Worm (Caenorhabditis elegans): ENCODE data around the gene C17E7.9.

The C17E7.9 gene

ce11 chrV:3862851-3863250 is 27.8 kb downstream of the C17E7.9 start, which contains the start of gene nhr-187:
TSS of gene nhr-187 (minus strand) at chrV:3862951.
- no peak for TF ChIP-seq dve-1 (tag; optimal IDR thresholded peaks at IDR 0.05)
- TF ChIP-seq madf-2 (tag; optimal IDR thresholded peaks at IDR 0.05): no peak
- TF ChIP-seq hlh-8 (tag; optimal IDR thresholded peaks at IDR 0.05): no peak
- no peak for TF ChIP-seq lim-6 (tag; optimal IDR thresholded peaks at IDR 0.05)
- no peak for TF ChIP-seq pha-2 (tag; optimal IDR thresholded peaks at IDR 0.05)
- no peak for TF ChIP-seq ahr-1 (tag; optimal IDR thresholded peaks at IDR 0.05)
- TF ChIP-seq gmeb-2 (tag; optimal IDR thresholded peaks at IDR 0.05): no peak

- TF ChIP-seq unc-55 (GFP tag; optimal IDR thresholded peaks at IDR 0.05) (no peak), ceh-45 (GFP tag; IDR thresholded peaks at IDR 0.05) (no peak), rnt-1 (tag; optimal IDR thresholded peaks at IDR 0.05) (no peak), sox-4 (tag; optimal IDR thresholded peaks at IDR 0.05) (no peak), lim-6 (tag; optimal IDR thresholded peaks at IDR 0.05) (no peak), nfya-1 (tag; optimal IDR thresholded peaks at IDR 0.05) (no peak), C38D4.7 (GFP tag; optimal IDR thresholded peaks at IDR 0.05) (no peak), pros-1 (tag; optimal IDR thresholded peaks at IDR 0.05) (no peak), hlh-15 (tag; optimal IDR thresholded peaks at IDR 0.05) (no peak), unc-42 (tag; optimal IDR thresholded peaks at IDR 0.05) (no peak), ceh-34 (tag; optimal IDR thresholded peaks at IDR 0.05) (no peak), npax-4 (tag; optimal IDR thresholded peaks at IDR 0.05) (no peak), ref-2 (tag; optimal IDR thresholded peaks at IDR 0.05) (no peak)
These were observed 30.5 kb downstream of the C17E7.9 start, which contains the start of gene nhr-189 for ce11 chrV:3860123-3860522. TSS of gene nhr-189 (minus strand) at chrV:3860243.

- TF ChIP-seq mec-3 (tag; optimal IDR thresholded peaks at IDR 0.05; ENCODE audit: borderline replicate concordance) (no peak), ceh-9 (tag; optimal IDR thresholded peaks at IDR 0.05) (no peak), hlh-6 (tag; optimal IDR thresholded peaks at IDR 0.05) (no peak), fkh-6 (tag; optimal IDR thresholded peaks at IDR 0.05) (no peak), gmeb-2 (tag; optimal IDR thresholded peaks at IDR 0.05) (no peak), pha-2 (tag; optimal IDR thresholded peaks at IDR 0.05) (no peak), ceh-45 (GFP tag; IDR thresholded peaks at IDR 0.05) (no peak), rnt-1 (tag; optimal IDR thresholded peaks at IDR 0.05) (no peak), ceh-31 (tag; optimal IDR thresholded peaks at IDR 0.05) (no peak), odd-2 (tag; optimal IDR thresholded peaks at IDR 0.05) (no peak), fkh-10 (GFP tag; optimal IDR thresholded peaks at IDR 0.05) (no peak), hlh-15 (tag; optimal IDR thresholded peaks at IDR 0.05) (no peak), pat-9 (tag; optimal IDR thresholded peaks at IDR 0.05) (no peak), elt-4 (tag; optimal IDR thresholded peaks at IDR 0.05) (no peak), unc-55 (GFP tag; optimal IDR thresholded peaks at IDR 0.05) (no peak), F13H6.1 (tag; optimal IDR thresholded peaks at IDR 0.05) (no peak)
These were observed 32.9 kb downstream of the C17E7.9 start, which contains the start of gene nhr-188 for ce11 chrV:3857778-3858177. TSS of gene nhr-188 (minus strand) at chrV:3857861.

- no peak for TF ChIP-seq C38D4.7 (GFP tag; optimal IDR thresholded peaks at IDR 0.05)
- TF ChIP-seq ref-2 (tag; optimal IDR thresholded peaks at IDR 0.05): no peak
- no peak for TF ChIP-seq ceh-14 (tag; optimal IDR thresholded peaks at IDR 0.05)
- no peak for TF ChIP-seq ceh-45 (GFP tag; IDR thresholded peaks at IDR 0.05)
- TF ChIP-seq fkh-6 (tag; optimal IDR thresholded peaks at IDR 0.05): no peak
- no peak for TF ChIP-seq ets-4 (tag; optimal IDR thresholded peaks at IDR 0.05)
- no peak for TF ChIP-seq K02D7.2 (tag; optimal IDR thresholded peaks at IDR 0.05)
- no peak for TF ChIP-seq che-1 (tag; optimal IDR thresholded peaks at IDR 0.05)
- TF ChIP-seq ceh-18 (tag; optimal IDR thresholded peaks at IDR 0.05): no peak
- TF ChIP-seq ceh-22 (tag; optimal IDR thresholded peaks at IDR 0.05): no peak
- TF ChIP-seq F13H6.1 (tag; optimal IDR thresholded peaks at IDR 0.05): no peak
- no peak for TF ChIP-seq dve-1 (tag; optimal IDR thresholded peaks at IDR 0.05)
- TF ChIP-seq lin-11 (tag; optimal IDR thresholded peaks at IDR 0.05): no peak
- no peak for TF ChIP-seq ceh-24 (tag; optimal IDR thresholded peaks at IDR 0.05)
- TF ChIP-seq odd-2 (tag; optimal IDR thresholded peaks at IDR 0.05): no peak
- TF ChIP-seq madf-2 (tag; optimal IDR thresholded peaks at IDR 0.05): no peak
- no peak for TF ChIP-seq hlh-6 (tag; optimal IDR thresholded peaks at IDR 0.05)
- no peak for TF ChIP-seq zip-5 (tag; optimal IDR thresholded peaks at IDR 0.05)
These were observed 34.7 kb downstream of the C17E7.9 start for ce11 chrV:3855916-3856315.

Measured in whole organism, late embryonic.